Worm (Caenorhabditis elegans): ENCODE measurements around the gene stau-1.
A peak's percentile ranks its signal among the peaks of the same experiment; 100 is the strongest.

The stau-1 gene

ce11 chrX:1035039-1035598, at the start of gene stau-1, which contains the start of gene sec-22:
TSS of gene stau-1 (minus strand) at chrX:1035286.
TSS of gene sec-22 (plus strand) at chrX:1035548.
- TF ChIP-seq nhr-10 (tag; optimal IDR thresholded peaks at IDR 0.05) (no peak), nhr-21 (tag; optimal IDR thresholded peaks at IDR 0.05) (no peak), dmd-4 (tag; optimal IDR thresholded peaks at IDR 0.05) (no peak), zag-1 (tag; optimal IDR thresholded peaks at IDR 0.05) (peak; percentile 0), sma-3 (GFP tag; optimal IDR thresholded peaks at IDR 0.05) (no peak), crh-2 (tag; optimal IDR thresholded peaks at IDR 0.05) (peak; percentile 76), ztf-11 (tag; optimal IDR thresholded peaks at IDR 0.05) (no peak), lin-13 (GFP tag; optimal IDR thresholded peaks at IDR 0.05) (no peak), sem-4 (tag; optimal IDR thresholded peaks at IDR 0.05) (no peak), lin-11 (tag; optimal IDR thresholded peaks at IDR 0.05) (no peak), fos-1 (tag; optimal IDR thresholded peaks at IDR 0.05) (peak; percentile 11), nhr-25 (tag; optimal IDR thresholded peaks at IDR 0.05) (no peak), R02D3.7 (tag; optimal IDR thresholded peaks at IDR 0.05) (no peak), snpc-4 (tag; optimal IDR thresholded peaks at IDR 0.05) (no peak), F13H6.1 (tag; optimal IDR thresholded peaks at IDR 0.05) (no peak), lin-39 (tag; optimal IDR thresholded peaks at IDR 0.05) (no peak), nhr-23 (tag; optimal IDR thresholded peaks at IDR 0.05) (no peak), unc-55 (GFP tag; optimal IDR thresholded peaks at IDR 0.05) (peak; percentile 36), sma-9 (GFP tag; optimal IDR thresholded peaks at IDR 0.05) (no peak), sma-9 (tag; optimal IDR thresholded peaks at IDR 0.05) (no peak), lsy-2 (tag; optimal IDR thresholded peaks at IDR 0.05) (peak in 1 of 2 experiments; percentile 45), skn-1 (tag; optimal IDR thresholded peaks at IDR 0.05) (no peak), C34F6.9 (tag; optimal IDR thresholded peaks at IDR 0.05) (peak; percentile 49), ztf-1 (GFP tag; conservative IDR thresholded peaks at IDR 0.05) (no peak), egl-27 (tag; optimal IDR thresholded peaks at IDR 0.05) (no peak), mdl-1 (tag; optimal IDR thresholded peaks at IDR 0.05) (no peak), nhr-129 (tag; optimal IDR thresholded peaks at IDR 0.05) (peak; percentile 62), ztf-4 (tag; optimal IDR thresholded peaks at IDR 0.05) (no peak), unc-62 (GFP tag; optimal IDR thresholded peaks at IDR 0.05) (no peak), ama-1 (optimal IDR thresholded peaks at IDR 0.05) (no peak), blmp-1 (tag; optimal IDR thresholded peaks at IDR 0.05; ENCODE audit: insufficient read depth) (peak; percentile 16), alr-1 (tag; optimal IDR thresholded peaks at IDR 0.05) (no peak), mab-5 (tag; optimal IDR thresholded peaks at IDR 0.05) (no peak), ceh-82 (tag; optimal IDR thresholded peaks at IDR 0.05) (no peak), aly-2 (tag; optimal IDR thresholded peaks at IDR 0.05) (no peak), unc-39 (tag; optimal IDR thresholded peaks at IDR 0.05) (no peak), peb-1 (tag; optimal IDR thresholded peaks at IDR 0.05) (no peak), mbf-1 (tag; optimal IDR thresholded peaks at IDR 0.05) (no peak), elt-1 (tag; optimal IDR thresholded peaks at IDR 0.05) (no peak), ZK546.5 (tag; optimal IDR thresholded peaks at IDR 0.05) (no peak), nhr-12 (tag; optimal IDR thresholded peaks at IDR 0.05) (no peak), nhr-237 (tag; optimal IDR thresholded peaks at IDR 0.05) (no peak)

DNA sequence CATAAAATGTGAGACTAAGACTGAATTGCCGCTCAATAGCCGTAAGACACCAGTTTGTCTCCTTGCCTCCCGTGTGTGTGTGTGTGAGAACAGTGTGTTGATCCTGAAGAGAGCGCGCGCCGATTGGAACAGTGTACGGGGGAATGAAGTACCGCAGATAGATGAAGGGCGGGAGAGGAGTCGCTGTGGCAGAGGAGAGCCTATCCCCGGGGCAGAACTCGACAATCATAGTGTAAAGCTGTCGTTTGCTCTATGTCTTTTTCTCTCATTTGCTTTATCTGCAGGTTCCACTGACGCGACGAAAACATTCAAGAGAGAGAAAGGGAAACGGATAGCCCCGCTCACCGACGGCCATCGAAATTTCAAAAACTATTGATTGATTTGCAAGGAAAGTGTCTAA, 46.8 kb upstream of the stau-1 start:
- TF ChIP-seq lin-39 (tag; optimal IDR thresholded peaks at IDR 0.05) (no peak), Y55F3AM.14 (GFP tag; optimal IDR thresholded peaks at IDR 0.05) (no peak), nhr-129 (tag; optimal IDR thresholded peaks at IDR 0.05) (no peak), nhr-12 (tag; optimal IDR thresholded peaks at IDR 0.05) (no peak), egl-27 (tag; optimal IDR thresholded peaks at IDR 0.05) (no peak), nhr-77 (tag; optimal IDR thresholded peaks at IDR 0.05) (no peak), C34F6.9 (tag; optimal IDR thresholded peaks at IDR 0.05) (peak; percentile 6), peb-1 (tag; optimal IDR thresholded peaks at IDR 0.05) (no peak), F13H6.1 (tag; optimal IDR thresholded peaks at IDR 0.05) (peak; percentile 71), lin-13 (GFP tag; optimal IDR thresholded peaks at IDR 0.05) (no peak), sma-9 (GFP tag; optimal IDR thresholded peaks at IDR 0.05) (peak; percentile 48), sma-9 (tag; optimal IDR thresholded peaks at IDR 0.05) (no peak), nhr-10 (tag; optimal IDR thresholded peaks at IDR 0.05) (no peak), mab-5 (tag; optimal IDR thresholded peaks at IDR 0.05) (no peak)
